Fruit fly (Drosophila melanogaster) whole organism, prepupa: ENCODE measurements around the gene Naa40.

Source experiments
- Blimp-1 ChIP-seq: fragments of 200-800 bp; sonication (Bioruptor generic); optimal IDR thresholded peaks from 3 replicates; lab custom pipeline; 2017; ENCODE audit warnings: missing biosample characterization, missing genetic modification characterization, mild to moderate bottlenecking, moderate library complexity, missing genetic modification reagents
- CG10631 ChIP-seq: fragments of 200-800 bp; sonication (Bioruptor generic); optimal IDR thresholded peaks from 2 replicates; lab custom pipeline; 2016; ENCODE audit warnings: missing biosample characterization, missing genetic modification characterization
- CG10669 ChIP-seq: fragments of 200-800 bp; sonication (Bioruptor generic); optimal IDR thresholded peaks from 3 replicates; lab custom pipeline; 2018; ENCODE audit warnings: missing biosample characterization, mild to moderate bottlenecking, missing genetic modification characterization, moderate library complexity
- CG15336 ChIP-seq: fragments of 200-800 bp; sonication (Bioruptor generic); IDR thresholded peaks from 2 replicates; pipeline ENCODE4 v1.3.6; 2022; ENCODE audit warnings: missing biosample characterization, missing genetic modification characterization
- CG1621 ChIP-seq: fragments of 200-800 bp; sonication (Bioruptor generic); optimal IDR thresholded peaks from 3 replicates; lab custom pipeline; 2018; ENCODE audit warnings: missing biosample characterization, mild to moderate bottlenecking, missing genetic modification characterization
- CG16779 ChIP-seq: fragments of 200-800 bp; sonication (Bioruptor generic); optimal IDR thresholded peaks from 3 replicates; lab custom pipeline; 2017; ENCODE audit warnings: missing biosample characterization, mild to moderate bottlenecking, missing genetic modification characterization
- CG3032 ChIP-seq: fragments of 200-800 bp; optimal IDR thresholded peaks from 2 replicates; lab custom pipeline; 2019; ENCODE audit warnings: missing biosample characterization, mild to moderate bottlenecking, missing genetic modification characterization, moderate library complexity
- CG34406 ChIP-seq: fragments of 200-800 bp; sonication (Bioruptor generic); optimal IDR thresholded peaks from 3 replicates; lab custom pipeline; 2016; ENCODE audit warnings: missing biosample characterization, missing genetic modification characterization
- CG3919 ChIP-seq: fragments of 200-800 bp; sonication (Bioruptor generic); optimal IDR thresholded peaks from 3 replicates; lab custom pipeline; 2016; ENCODE audit warnings: missing biosample characterization, missing genetic modification characterization
- CG6163 ChIP-seq: fragments of 200-800 bp; sonication (Bioruptor generic); IDR thresholded peaks from 3 replicates; pipeline ENCODE4 v1.3.6; 2022; ENCODE audit warnings: missing biosample characterization, missing genetic modification characterization
- CG6808 ChIP-seq: fragments of 200-800 bp; sonication (Bioruptor generic); optimal IDR thresholded peaks from 3 replicates; lab custom pipeline; 2017; ENCODE audit warnings: missing biosample characterization, missing genetic modification characterization, mild to moderate bottlenecking, moderate library complexity, missing genetic modification reagents
- CG6854 ChIP-seq: fragments of 200-800 bp; sonication (Bioruptor generic); optimal IDR thresholded peaks from 2 replicates; lab custom pipeline; 2017; ENCODE audit warnings: missing biosample characterization, mild to moderate bottlenecking, missing genetic modification characterization
- CG8119 ChIP-seq: fragments of 200-800 bp; sonication (Bioruptor generic); IDR thresholded peaks from 3 replicates; pipeline ENCODE4 v1.3.6; 2022; ENCODE audit warnings: missing biosample characterization, missing genetic modification characterization
- CG8632 ChIP-seq: fragments of 200-800 bp; sonication (Bioruptor generic); optimal IDR thresholded peaks from 3 replicates; lab custom pipeline; 2016; ENCODE audit warnings: missing biosample characterization, missing genetic modification characterization
- CG9139 ChIP-seq: fragments of 200-800 bp; sonication (Bioruptor generic); optimal IDR thresholded peaks from 3 replicates; lab custom pipeline; 2017; ENCODE audit warnings: missing biosample characterization, mild to moderate bottlenecking, missing genetic modification characterization
- Eip75B ChIP-seq: fragments of 200-800 bp; sonication (Bioruptor generic); optimal IDR thresholded peaks from 3 replicates; lab custom pipeline; 2016; ENCODE audit warnings: missing biosample characterization, missing genetic modification characterization
- Eip78C ChIP-seq: fragments of 200-800 bp; sonication (Bioruptor generic); peaks from one replicate; lab custom pipeline; 2016; ENCODE audit warnings: missing biosample characterization, missing genetic modification characterization
- Eip93F ChIP-seq: fragments of 200-800 bp; sonication (Bioruptor generic); optimal IDR thresholded peaks from 2 replicates; lab custom pipeline; 2016; ENCODE audit warnings: missing biosample characterization, mild to moderate bottlenecking, missing genetic modification characterization
- Ets21C ChIP-seq: fragments of 200-800 bp; sonication (Bioruptor generic); optimal IDR thresholded peaks from 3 replicates; lab custom pipeline; 2016; ENCODE audit warnings: missing biosample characterization, missing genetic modification characterization
- Ets96B ChIP-seq: fragments of 200-800 bp; optimal IDR thresholded peaks from 2 replicates; lab custom pipeline; 2019; ENCODE audit warnings: missing biosample characterization, mild to moderate bottlenecking, missing genetic modification characterization, moderate library complexity
- Lpt ChIP-seq: fragments of 200-800 bp; sonication (Bioruptor generic); optimal IDR thresholded peaks from 3 replicates; lab custom pipeline; 2016; ENCODE audit warnings: missing biosample characterization, missing genetic modification characterization
- Met ChIP-seq: fragments of 200-800 bp; sonication (Bioruptor generic); optimal IDR thresholded peaks from 3 replicates; lab custom pipeline; 2016; ENCODE audit warnings: missing biosample characterization, missing genetic modification characterization
- Sox102F ChIP-seq: fragments of 200-800 bp; sonication (Bioruptor generic); optimal IDR thresholded peaks from 2 replicates; lab custom pipeline; 2016; ENCODE audit warnings: missing biosample characterization, mild to moderate bottlenecking, missing genetic modification characterization
- dsx ChIP-seq: fragments of 200-800 bp; optimal IDR thresholded peaks from 3 replicates; lab custom pipeline; 2019; ENCODE audit warnings: missing biosample characterization, mild to moderate bottlenecking, missing genetic modification characterization, moderate library complexity; ENCODE audit not compliant: poor library complexity, severe bottlenecking
- eg ChIP-seq: fragments of 200-800 bp; sonication (Bioruptor generic); IDR thresholded peaks from 3 replicates; pipeline ENCODE4 v1.3.6; 2022; ENCODE audit warnings: missing biosample characterization, missing genetic modification characterization
- esn ChIP-seq: fragments of 200-800 bp; sonication (Bioruptor generic); optimal IDR thresholded peaks from 2 replicates; lab custom pipeline; 2016; ENCODE audit warnings: missing biosample characterization, mild to moderate bottlenecking, missing genetic modification characterization, moderate library complexity
- fd85E ChIP-seq: fragments of 200-800 bp; sonication (Bioruptor generic); optimal IDR thresholded peaks from 3 replicates; lab custom pipeline; 2016; ENCODE audit warnings: missing biosample characterization, missing genetic modification characterization
- fkh ChIP-seq: fragments of 200-800 bp; sonication (Bioruptor generic); optimal IDR thresholded peaks from 3 replicates; lab custom pipeline; 2017; ENCODE audit warnings: missing biosample characterization, mild to moderate bottlenecking, missing genetic modification characterization, moderate library complexity
- ss ChIP-seq, 2 experiments: fragments of 200-800 bp; sonication (Bioruptor generic); optimal IDR thresholded peaks; 2 replicates in 1 of 2; 3 replicates in 1 of 2; lab custom pipeline; 2017 to 2018; ENCODE audit warnings: mild to moderate bottlenecking in 2 of 2, missing biosample characterization in 2 of 2, missing genetic modification characterization in 2 of 2, moderate library complexity in 1 of 2
- svp ChIP-seq: fragments of 200-800 bp; sonication (Bioruptor generic); peaks from one replicate; lab custom pipeline; 2016; ENCODE audit warnings: missing biosample characterization, missing genetic modification characterization
- topi ChIP-seq: fragments of 200-800 bp; sonication (Bioruptor generic); optimal IDR thresholded peaks from 3 replicates; lab custom pipeline; 2016; ENCODE audit warnings: missing biosample characterization, missing genetic modification characterization
- vri ChIP-seq: fragments of 200-800 bp; sonication (Bioruptor generic); optimal IDR thresholded peaks from 3 replicates; lab custom pipeline; 2016; ENCODE audit warnings: missing biosample characterization, mild to moderate bottlenecking, missing genetic modification characterization

The Naa40 gene

DNA sequence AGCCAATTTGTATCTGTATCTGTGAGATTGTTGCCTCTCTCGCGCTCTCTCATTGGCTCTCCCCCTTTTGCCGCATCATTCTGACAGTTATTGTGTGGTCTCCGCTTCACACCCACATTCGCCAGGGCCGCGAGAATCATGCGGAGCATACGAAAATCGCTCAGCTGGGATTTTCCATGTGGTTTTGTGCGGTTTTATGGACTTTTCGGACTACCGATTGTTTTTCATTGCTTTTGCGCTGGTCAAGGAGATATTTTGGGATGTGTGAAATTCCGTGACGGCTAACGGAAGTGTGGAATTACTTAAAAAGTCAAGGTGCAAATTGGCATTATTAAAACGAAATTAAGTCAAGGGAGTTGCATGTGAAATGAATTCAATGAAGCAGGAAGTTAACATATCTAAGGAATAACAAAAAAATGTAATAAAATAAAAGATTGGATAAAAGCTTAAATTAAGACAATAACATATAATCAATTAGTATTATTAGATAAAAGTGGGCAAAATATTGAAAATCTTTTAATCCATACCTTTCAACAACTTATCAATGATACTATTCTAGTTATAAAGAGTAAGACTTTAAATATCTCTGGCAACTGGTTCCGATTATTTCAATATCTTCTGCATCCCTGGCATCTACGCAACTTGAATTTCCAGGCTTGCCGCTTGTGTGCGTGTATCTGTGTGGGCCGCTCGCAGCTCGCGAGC is 47.5 kb upstream of the Naa40 start (continued):
- TF ChIP-seq eg (GFP tag; lab: Robert Waterston, UW) = no peak; the same call in 2 of the 3 replicates
- peak; percentile 52 for TF ChIP-seq CG3032 (tag; lab: Kevin White, UChicago)
- TF ChIP-seq Blimp-1 (GFP tag; lab: Kevin White, UChicago) = peak; percentile 16

DNA sequence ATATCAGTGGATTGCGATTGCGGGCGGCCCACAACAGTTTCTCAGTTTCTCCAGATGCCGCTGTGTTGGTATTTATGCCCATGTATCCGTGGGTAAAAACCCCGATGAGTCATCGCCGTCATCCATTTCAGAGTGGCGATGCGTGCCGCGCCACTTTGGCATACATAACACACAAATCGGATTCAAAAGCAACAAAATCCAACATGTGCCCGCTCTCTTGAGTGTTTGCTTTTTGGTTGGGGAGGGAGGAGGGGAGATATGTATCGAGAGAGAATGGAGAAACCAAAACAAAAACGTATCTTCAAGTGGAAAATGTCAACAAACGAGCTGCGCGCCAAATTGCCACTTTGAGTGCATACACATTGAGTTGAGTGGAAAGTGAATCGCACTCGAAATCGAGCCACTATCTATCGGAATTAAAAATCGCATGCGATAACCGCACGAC is 46.9 kb upstream of the Naa40 start:
- TF ChIP-seq CG8119 (peak; percentile 27; the same call in 1 of the 3 replicates), ss (GFP tag; optimal IDR thresholded peaks at IDR 0.05; lab: Kevin White, UChicago) (peak in 1 of 2 experiments; percentile 46), CG1621 (no peak), dsx (GFP tag; lab: Kevin White, UChicago) (peak; percentile 17), Eip75B (GFP tag; lab: Kevin White, UChicago) (no peak), CG10631 (GFP tag; lab: Kevin White, UChicago) (no peak), vri (GFP tag; lab: Kevin White, UChicago) (peak; percentile 67), fkh (GFP tag; lab: Kevin White, UChicago) (peak; percentile 97), eg (GFP tag; lab: Robert Waterston, UW) (peak; percentile 44; the same call in 1 of the 3 replicates), CG15336 (GFP tag; lab: Robert Waterston, UW) (peak; percentile 18; the same call in 1 of the 2 replicates), Ets96B (no peak), CG34406 (GFP tag; lab: Kevin White, UChicago) (no peak), CG16779 (tag; lab: Kevin White, UChicago) (peak; percentile 25), fd85E (GFP tag; lab: Kevin White, UChicago) (no peak), Blimp-1 (GFP tag; lab: Kevin White, UChicago) (no peak), Ets21C (no peak)

DNA sequence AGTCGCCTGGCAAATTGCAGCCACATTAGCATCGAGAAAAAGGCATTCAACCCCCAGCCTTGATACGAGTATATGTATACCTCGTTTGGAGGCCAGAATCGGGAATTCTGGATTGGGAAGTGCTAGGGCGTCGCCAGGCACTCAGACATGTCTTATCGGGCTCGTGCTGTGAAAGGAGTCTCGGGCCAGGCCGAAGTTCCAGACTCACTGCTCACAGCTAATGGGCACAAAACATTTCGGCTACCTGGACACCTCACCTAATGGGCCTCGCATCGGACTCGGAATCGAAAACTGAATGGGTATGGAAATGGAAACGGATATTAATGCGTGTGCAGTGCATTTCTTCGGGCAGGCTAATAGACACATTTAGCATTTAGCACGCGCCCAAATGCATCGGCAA is 46.2 kb upstream of the Naa40 start:
- TF ChIP-seq CG6163 (GFP tag; lab: Robert Waterston, UW) = 0 out of 3 replicates have a peak, but pooled peaks have one; percentile 6
- no peak for TF ChIP-seq CG8632 (GFP tag; lab: Kevin White, UChicago)
- TF ChIP-seq, all 60 proteins: peak for 1

DNA sequence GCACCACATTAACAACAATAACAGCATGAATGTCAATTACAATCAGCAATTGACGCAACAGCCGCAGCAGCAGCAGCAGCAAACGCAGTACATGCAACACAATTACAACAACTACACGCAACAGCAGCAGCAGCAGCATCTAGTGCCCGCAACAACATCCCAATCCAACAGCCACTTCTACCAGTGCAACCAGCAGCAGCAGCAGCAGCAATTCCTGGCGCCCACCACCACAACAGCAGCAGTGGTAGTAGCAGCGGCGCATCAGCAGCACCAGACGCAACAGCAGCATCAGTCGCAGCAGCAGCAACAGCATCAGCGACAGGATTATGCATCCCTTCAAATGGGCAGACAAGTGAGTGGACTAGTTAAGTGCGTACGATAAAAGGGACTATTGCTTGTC is 42.5 kb upstream of the Naa40 start:
- TF ChIP-seq CG3919 (GFP tag; lab: Kevin White, UChicago) = peak; percentile 9
- TF ChIP-seq CG3032 (tag; lab: Kevin White, UChicago) = no peak

DNA sequence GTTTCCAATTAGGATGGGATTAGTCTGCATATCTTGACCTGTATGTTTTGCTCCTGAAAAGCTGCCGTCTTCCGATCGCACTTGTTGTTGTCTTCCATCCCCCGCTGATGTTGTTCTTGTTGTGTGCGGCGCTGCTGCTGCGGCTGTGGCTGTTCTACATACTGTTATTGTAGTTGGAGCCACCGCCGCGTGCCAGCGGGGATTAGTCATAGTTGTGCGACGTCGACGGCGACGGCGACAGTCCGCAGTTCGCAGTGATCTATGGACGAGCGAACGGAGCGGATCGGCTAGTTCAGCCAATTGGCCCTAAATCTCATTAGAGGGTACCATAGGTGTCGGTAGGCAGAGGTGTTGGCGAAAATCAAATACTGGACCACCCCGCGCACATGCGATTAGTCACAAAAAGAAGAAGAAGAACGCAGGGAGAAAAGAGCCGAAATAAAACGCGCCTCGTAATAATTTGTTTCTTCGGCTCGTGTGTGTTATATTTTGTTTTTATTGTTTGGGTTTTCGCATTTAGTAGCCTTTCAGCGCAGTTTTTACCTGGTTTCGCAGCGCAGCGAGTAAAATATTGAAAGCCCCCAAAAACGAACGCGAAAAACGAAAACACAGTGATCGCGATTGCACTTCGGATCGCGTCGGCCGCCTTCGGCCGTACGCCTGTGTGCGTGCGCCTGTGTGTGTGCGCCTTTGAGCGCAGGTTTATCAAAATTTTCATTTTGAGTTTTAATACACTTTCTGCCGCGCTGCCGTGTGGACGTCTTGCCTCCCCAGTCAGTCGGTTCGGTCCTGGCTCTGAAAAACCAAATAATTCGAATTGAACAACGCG is 40.7 kb upstream of the Naa40 start, which contains the start of gene kay:
Gene kay, plus strand, starts transcription at position 729 of the 829 bp plus-strand sequence.
- peak; percentile 11 for TF ChIP-seq CG10669 (GFP tag; lab: Kevin White, UChicago)
- no peak for TF ChIP-seq Blimp-1 (GFP tag; lab: Kevin White, UChicago)
- no peak for TF ChIP-seq CG9139 (GFP tag; lab: Kevin White, UChicago)
- no peak for TF ChIP-seq esn (GFP tag; lab: Kevin White, UChicago)
- TF ChIP-seq Eip78C (GFP tag; lab: Kevin White, UChicago) = peak; percentile 54
- TF ChIP-seq Met (GFP tag; lab: Kevin White, UChicago) = peak; percentile 26
- TF ChIP-seq CG3919 (GFP tag; lab: Kevin White, UChicago) = peak; percentile 18
- peak; percentile 55 for TF ChIP-seq CG6854
- TF ChIP-seq Sox102F = peak; percentile 25
- TF ChIP-seq Lpt = no peak
- TF ChIP-seq vri (GFP tag; lab: Kevin White, UChicago) = peak; percentile 23
- peak; percentile 11 for TF ChIP-seq CG6808 (GFP tag; lab: Kevin White, UChicago)
- TF ChIP-seq CG6163 (GFP tag; lab: Robert Waterston, UW) = 0 out of 3 replicates have a peak, but pooled peaks have one; percentile 33
- TF ChIP-seq Eip93F (GFP tag; lab: Kevin White, UChicago) = peak; percentile 47
- TF ChIP-seq CG8632 (GFP tag; lab: Kevin White, UChicago) = no peak
- peak; percentile 33; the same call in 2 of the 3 replicates for TF ChIP-seq eg (GFP tag; lab: Robert Waterston, UW)
- peak in 1 of 2 experiments; percentile 31 for TF ChIP-seq ss (GFP tag; optimal IDR thresholded peaks at IDR 0.05; lab: Kevin White, UChicago)
- TF ChIP-seq topi = no peak
- peak; percentile 48 for TF ChIP-seq svp
- TF ChIP-seq, all 60 proteins: peak for 13
